Worm (Caenorhabditis elegans) whole organism, young adult: ENCODE results near the gene T13H10.2.

Source experiments
- B0035.1 ChIP-seq: sonication (generic microtip); optimal IDR thresholded peaks from 2 replicates; lab custom pipeline; 2016; ENCODE audit warnings: missing genetic modification characterization, mild to moderate bottlenecking, missing compliant biosample characterization, missing genotype, missing genetic modification reagents
- F22D6.2 ChIP-seq: sonication (generic microtip); optimal IDR thresholded peaks from 2 replicates; lab custom pipeline; 2016; ENCODE audit warnings: mild to moderate bottlenecking, missing genetic modification characterization, missing compliant biosample characterization
- F49E8.2 ChIP-seq: sonication (generic microtip); optimal IDR thresholded peaks from 3 replicates; lab custom pipeline; 2017; ENCODE audit warnings: missing genetic modification characterization, mild to moderate bottlenecking, missing compliant biosample characterization, antibody characterized with exemption, moderate library complexity; ENCODE audit not compliant: insufficient read depth
- F52B5.7 ChIP-seq: sonication (generic microtip); optimal IDR thresholded peaks from 2 replicates; lab custom pipeline; 2016; ENCODE audit warnings: mild to moderate bottlenecking, missing genetic modification characterization, missing compliant biosample characterization
- F55B11.4 ChIP-seq: sonication (generic microtip); optimal IDR thresholded peaks from 2 replicates; lab custom pipeline; 2016; ENCODE audit warnings: missing compliant biosample characterization, missing genetic modification characterization, borderline replicate concordance; ENCODE audit not compliant: insufficient read depth
- K11D2.4 ChIP-seq: fragments of 200-800 bp; sonication (Bioruptor generic); IDR thresholded peaks from 2 replicates; pipeline ENCODE4 v1.3.6; 2022; ENCODE audit warnings: missing genetic modification reagents, missing genetic modification characterization, missing compliant biosample characterization
- T07F8.4 ChIP-seq: sonication (generic microtip); optimal IDR thresholded peaks from 2 replicates; lab custom pipeline; 2016; ENCODE audit warnings: mild to moderate bottlenecking, missing genetic modification characterization, moderate library complexity, missing compliant biosample characterization
- Y56A3A.18 ChIP-seq: fragments of 200-800 bp; sonication (Bioruptor generic); IDR thresholded peaks from 2 replicates; pipeline ENCODE4 v1.3.6; 2022; ENCODE audit warnings: missing genetic modification reagents, missing genetic modification characterization, missing compliant biosample characterization
- akir-1 ChIP-seq: fragments of 200-800 bp; sonication (Bioruptor generic); optimal IDR thresholded peaks from 2 replicates; lab custom pipeline; 2018; ENCODE audit warnings: mild to moderate bottlenecking, missing genetic modification characterization, moderate library complexity, missing compliant biosample characterization
- aptf-2 ChIP-seq: fragments of 200-800 bp; sonication (Bioruptor generic); conservative IDR thresholded peaks from 2 replicates; pipeline ENCODE4 v1.3.6; 2022; ENCODE audit warnings: missing genetic modification reagents, missing genetic modification characterization, missing compliant biosample characterization
- attf-6 ChIP-seq: fragments of 200-800 bp; sonication (Bioruptor generic); IDR thresholded peaks from 2 replicates; pipeline ENCODE4 v1.3.6; 2022; ENCODE audit warnings: missing genetic modification reagents, missing genetic modification characterization, missing compliant biosample characterization
- bed-2 ChIP-seq: fragments of 200-800 bp; sonication (Bioruptor generic); IDR thresholded peaks from 2 replicates; pipeline ENCODE4 v1.3.6; 2022; ENCODE audit warnings: missing genetic modification reagents, missing genetic modification characterization, missing compliant biosample characterization
- cebp-1 ChIP-seq, 2 experiments: fragments of 200-800 bp in 1 of 2; sonication (Bioruptor generic) in 1 of 2; sonication (generic microtip) in 1 of 2; IDR thresholded peaks in 1 of 2; optimal IDR thresholded peaks in 1 of 2; 2 replicates each; pipeline versions ENCODE4 v1.3.6 to Lab custom; 2017 to 2022; ENCODE audit warnings: missing compliant biosample characterization in 2 of 2, missing genetic modification characterization in 2 of 2, mild to moderate bottlenecking in 1 of 2, missing genetic modification reagents in 1 of 2, moderate library complexity in 1 of 2
- ceh-40 ChIP-seq: fragments of 200-800 bp; sonication (Bioruptor generic); IDR thresholded peaks from 2 replicates; pipeline ENCODE4 v1.3.6; 2022; ENCODE audit warnings: missing genetic modification characterization, missing compliant biosample characterization
- ceh-79 ChIP-seq: sonication (generic microtip); optimal IDR thresholded peaks from 2 replicates; lab custom pipeline; 2017; ENCODE audit warnings: mild to moderate bottlenecking, missing genetic modification characterization, missing compliant biosample characterization
- dox-1 ChIP-seq: fragments of 200-800 bp; sonication (Bioruptor generic); IDR thresholded peaks from 2 replicates; pipeline ENCODE4 v1.3.6; 2022; ENCODE audit warnings: missing genetic modification reagents, missing genetic modification characterization, missing compliant biosample characterization
- dpl-1 ChIP-seq: fragments of 150-350 bp; optimal IDR thresholded peaks from 2 replicates; lab custom pipeline; 2014; ENCODE audit warnings: missing biosample characterization, missing genetic modification reagents, missing genetic modification characterization
- efl-1 ChIP-seq: fragments of 150-350 bp; optimal IDR thresholded peaks from 2 replicates; lab custom pipeline; 2014; ENCODE audit warnings: missing biosample characterization, missing genetic modification reagents, missing genetic modification characterization
- egrh-3 ChIP-seq: fragments of 200-800 bp; sonication (Bioruptor generic); IDR thresholded peaks from 2 replicates; pipeline ENCODE4 v1.3.6; 2022; ENCODE audit warnings: missing genetic modification reagents, missing genetic modification characterization, missing compliant biosample characterization
- ekl-4 ChIP-seq: fragments of 200-800 bp; sonication (Bioruptor generic); IDR thresholded peaks from 2 replicates; pipeline ENCODE4 v1.3.6; 2022; ENCODE audit warnings: missing genetic modification reagents, missing genetic modification characterization, missing compliant biosample characterization
- ets-4 ChIP-seq: fragments of 200-800 bp; sonication (Bioruptor generic); optimal IDR thresholded peaks from 2 replicates; lab custom pipeline; 2018; ENCODE audit warnings: mild to moderate bottlenecking, missing genetic modification characterization, missing compliant biosample characterization
- hlh-26 ChIP-seq: fragments of 200-800 bp; sonication (Bioruptor generic); conservative IDR thresholded peaks from 2 replicates; pipeline ENCODE4 v1.3.6; 2022; ENCODE audit warnings: missing genetic modification reagents, missing genetic modification characterization, missing compliant biosample characterization
- hmg-1.2 ChIP-seq: fragments of 200-800 bp; sonication (Bioruptor generic); IDR thresholded peaks from 2 replicates; pipeline ENCODE4 v1.3.6; 2022; ENCODE audit warnings: missing genetic modification reagents, missing genetic modification characterization, missing compliant biosample characterization
- hmg-20 ChIP-seq: fragments of 200-800 bp; sonication (Bioruptor generic); IDR thresholded peaks from 2 replicates; pipeline ENCODE4 v1.3.6; 2022; ENCODE audit warnings: missing genetic modification reagents, missing genetic modification characterization, missing compliant biosample characterization
- hsf-1 ChIP-seq: fragments of 200-800 bp; sonication (Bioruptor generic); IDR thresholded peaks from 2 replicates; pipeline ENCODE4 v1.3.6; 2022; ENCODE audit warnings: missing genetic modification reagents, missing genetic modification characterization, missing compliant biosample characterization
- let-526 ChIP-seq: fragments of 200-800 bp; sonication (Bioruptor generic); IDR thresholded peaks from 2 replicates; pipeline ENCODE4 v1.3.6; 2022; ENCODE audit warnings: missing genetic modification reagents, missing genetic modification characterization, missing compliant biosample characterization
- lin-26 ChIP-seq: fragments of 200-800 bp; sonication (Bioruptor generic); IDR thresholded peaks from 2 replicates; pipeline ENCODE4 v1.3.6; 2022; ENCODE audit warnings: missing genetic modification reagents, missing genetic modification characterization, missing compliant biosample characterization
- madf-6 ChIP-seq: fragments of 200-800 bp; sonication (Bioruptor generic); IDR thresholded peaks from 2 replicates; pipeline ENCODE4 v1.3.6; 2022; ENCODE audit warnings: missing genetic modification reagents, missing genetic modification characterization, missing compliant biosample characterization
- mcd-1 ChIP-seq: fragments of 200-800 bp; sonication (Bioruptor generic); IDR thresholded peaks from 2 replicates; pipeline ENCODE4 v1.3.6; 2022; ENCODE audit warnings: missing genetic modification reagents, missing genetic modification characterization, missing compliant biosample characterization
- nfya-2 ChIP-seq: fragments of 200-800 bp; sonication (Bioruptor generic); IDR thresholded peaks from 2 replicates; pipeline ENCODE4 v1.3.6; 2022; ENCODE audit warnings: missing genetic modification reagents, missing genetic modification characterization, missing compliant biosample characterization
- nfyb-1 ChIP-seq: fragments of 200-800 bp; sonication (Bioruptor generic); IDR thresholded peaks from 2 replicates; pipeline ENCODE4 v1.3.6; 2022; ENCODE audit warnings: missing genetic modification reagents, missing genetic modification characterization, missing compliant biosample characterization
- nhr-80 ChIP-seq: sonication (generic microtip); optimal IDR thresholded peaks from 2 replicates; lab custom pipeline; 2016; ENCODE audit warnings: missing genetic modification characterization, missing compliant biosample characterization
- nhr-90 ChIP-seq: sonication (generic microtip); optimal IDR thresholded peaks from 2 replicates; lab custom pipeline; 2016; ENCODE audit warnings: missing genotype, mild to moderate bottlenecking, missing genetic modification characterization, missing compliant biosample characterization
- pbrm-1 ChIP-seq: fragments of 200-800 bp; sonication (Bioruptor generic); IDR thresholded peaks from 2 replicates; pipeline ENCODE4 v1.3.6; 2022; ENCODE audit warnings: missing genetic modification reagents, missing genetic modification characterization, missing compliant biosample characterization
- rec-8 ChIP-seq, 2 experiments: sonication (generic microtip); optimal IDR thresholded peaks; 2 replicates each; lab custom pipeline; 2016; ENCODE audit warnings: mild to moderate bottlenecking in 2 of 2, missing genetic modification characterization in 2 of 2, missing genetic modification reagents in 2 of 2, missing genotype in 2 of 2, missing biosample characterization in 1 of 2, missing compliant biosample characterization in 1 of 2, moderate library complexity in 1 of 2
- sdz-38 ChIP-seq: sonication (generic microtip); optimal IDR thresholded peaks from 2 replicates; lab custom pipeline; 2016; ENCODE audit warnings: missing genotype, missing genetic modification characterization, missing compliant biosample characterization
- snpc-3.4 ChIP-seq: sonication (generic microtip); optimal IDR thresholded peaks from 2 replicates; lab custom pipeline; 2017; ENCODE audit warnings: missing genetic modification characterization, mild to moderate bottlenecking, missing compliant biosample characterization, antibody characterized with exemption, moderate library complexity, missing genotype, missing genetic modification reagents
- sptf-2 ChIP-seq: fragments of 200-800 bp; sonication (Bioruptor generic); optimal IDR thresholded peaks from 2 replicates; lab custom pipeline; 2018; ENCODE audit warnings: mild to moderate bottlenecking, missing genetic modification characterization, missing compliant biosample characterization
- tbx-9 ChIP-seq: sonication (generic microtip); optimal IDR thresholded peaks from 2 replicates; lab custom pipeline; 2016; ENCODE audit warnings: borderline replicate concordance, missing genetic modification characterization, inconsistent platforms, missing compliant biosample characterization
- tlf-1 ChIP-seq: fragments of 200-800 bp; sonication (Bioruptor generic); optimal IDR thresholded peaks from 2 replicates; lab custom pipeline; 2018; ENCODE audit warnings: mild to moderate bottlenecking, missing genetic modification characterization, missing compliant biosample characterization
- ztf-26 ChIP-seq: sonication (generic microtip); optimal IDR thresholded peaks from 2 replicates; lab custom pipeline; 2017; ENCODE audit warnings: missing genetic modification characterization, missing compliant biosample characterization

T13H10.2 gene

ce11 chrIV:9989416-9989815 lies 25.4 kb downstream of the T13H10.2 start (continued):
- no peak for TF ChIP-seq let-526 (GFP tag; lab: Robert Waterston, UW)

ce11 chrIV:9993403-9994132 lies 29.5 kb downstream of the T13H10.2 start:
- TF ChIP-seq dpl-1 (GFP tag; lab: Kevin White, UChicago): no peak
- TF ChIP-seq let-526 (GFP tag; lab: Robert Waterston, UW): no peak
- no peak for TF ChIP-seq sdz-38
- peak; percentile 29 for TF ChIP-seq nhr-80 (tag; lab: Kevin White, UChicago)
- no peak for TF ChIP-seq egrh-3 (GFP tag; lab: Robert Waterston, UW)
- TF ChIP-seq cebp-1 (GFP tag; IDR thresholded peaks at IDR 0.05; lab: Robert Waterston, UW): peak; percentile 42; the same call in 1 of the 2 replicates
- TF ChIP-seq cebp-1 (tag; optimal IDR thresholded peaks at IDR 0.05; lab: Kevin White, UChicago): peak; percentile 87
- TF ChIP-seq ztf-26 (tag; lab: Kevin White, UChicago): no peak
- TF ChIP-seq efl-1 (GFP tag; lab: Kevin White, UChicago): no peak
- TF ChIP-seq attf-6 (GFP tag; lab: Robert Waterston, UW): no peak
- peak; percentile 40; the same call in 1 of the 2 replicates for TF ChIP-seq madf-6
- TF ChIP-seq ekl-4 (GFP tag; lab: Robert Waterston, UW): no peak
- no peak for TF ChIP-seq hlh-26
- TF ChIP-seq hmg-1.2 (GFP tag; lab: Robert Waterston, UW): peak; percentile 10
- TF ChIP-seq hsf-1: no peak; the same call in 1 of the 2 replicates
- no peak for TF ChIP-seq T07F8.4 (tag; lab: Kevin White, UChicago)
- no peak for TF ChIP-seq lin-26 (GFP tag; lab: Robert Waterston, UW)
- no peak for TF ChIP-seq Y56A3A.18 (GFP tag; lab: Robert Waterston, UW)
- TF ChIP-seq akir-1: no peak
- no peak for TF ChIP-seq aptf-2 (GFP tag; lab: Robert Waterston, UW)
- TF ChIP-seq B0035.1 (tag; lab: Kevin White, UChicago): no peak
- TF ChIP-seq pbrm-1 (GFP tag; lab: Robert Waterston, UW): no peak
- TF ChIP-seq nfyb-1 (GFP tag; lab: Robert Waterston, UW): peak; percentile 45; the same call in 1 of the 2 replicates
- TF ChIP-seq nfya-2 (GFP tag; lab: Robert Waterston, UW): no peak
- TF ChIP-seq hmg-20 (GFP tag; lab: Robert Waterston, UW): no peak

DNA sequence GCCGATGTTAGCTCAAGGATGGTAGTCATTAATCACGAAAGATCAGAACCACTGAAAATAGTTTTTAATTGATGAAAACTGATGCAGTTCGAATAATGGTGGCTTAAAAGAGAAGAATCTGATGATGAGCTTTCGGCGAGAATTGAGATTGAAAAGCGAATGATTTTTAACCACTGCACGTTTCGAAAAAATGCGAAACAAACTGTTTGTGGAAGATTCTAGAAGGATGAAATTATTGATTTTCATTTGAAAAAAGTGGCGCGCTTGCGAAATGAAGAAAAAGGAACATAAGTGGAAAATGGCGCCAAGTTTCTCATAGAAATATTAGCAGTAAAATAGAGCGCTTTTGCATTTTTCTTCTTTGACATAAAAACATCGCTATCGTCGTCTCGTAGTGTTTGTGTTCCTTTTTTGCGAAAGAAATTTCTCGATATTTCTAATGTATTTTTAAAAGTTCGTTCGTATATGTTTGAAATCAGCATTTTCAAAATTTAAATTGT lies 30.9 kb downstream of the T13H10.2 start, which contains the start of gene uba-1:
TSS of gene uba-1 (minus strand) at position 51 of the 500 bp plus-strand sequence.
- TF ChIP-seq F52B5.7 (tag; lab: Kevin White, UChicago) (peak; percentile 35), dox-1 (GFP tag; lab: Robert Waterston, UW) (peak; percentile 76), bed-2 (GFP tag; lab: Robert Waterston, UW) (no peak), tlf-1 (GFP tag; lab: Kevin White, UChicago) (peak; percentile 87), hmg-1.2 (GFP tag; lab: Robert Waterston, UW) (peak; percentile 53), tbx-9 (tag; lab: Kevin White, UChicago) (no peak), F49E8.2 (tag; lab: Kevin White, UChicago) (peak; percentile 53), rec-8 (tag; optimal IDR thresholded peaks at IDR 0.05; lab: Kevin White, UChicago) (peak in 1 of 2 experiments; percentile 27), F55B11.4 (tag; lab: Kevin White, UChicago) (no peak), nhr-90 (tag; lab: Kevin White, UChicago) (peak; percentile 13), aptf-2 (GFP tag; lab: Robert Waterston, UW) (0 out of 2 replicates have a peak, but pooled peaks have one; percentile 19), let-526 (GFP tag; lab: Robert Waterston, UW) (no peak), lin-26 (GFP tag; lab: Robert Waterston, UW) (peak; percentile 11; the same call in 1 of the 2 replicates), nfyb-1 (GFP tag; lab: Robert Waterston, UW) (peak; percentile 85), mcd-1 (GFP tag; lab: Robert Waterston, UW) (peak; percentile 58; the same call in 1 of the 2 replicates), sptf-2 (GFP tag; lab: Kevin White, UChicago) (no peak), ceh-79 (tag; lab: Kevin White, UChicago) (no peak), F22D6.2 (tag; lab: Kevin White, UChicago) (no peak), hmg-20 (GFP tag; lab: Robert Waterston, UW) (no peak), T07F8.4 (tag; lab: Kevin White, UChicago) (no peak), akir-1 (no peak), ets-4 (GFP tag; lab: Kevin White, UChicago) (no peak), ceh-40 (GFP tag; lab: Robert Waterston, UW) (no peak), snpc-3.4 (tag; lab: Kevin White, UChicago) (peak; percentile 42), K11D2.4 (GFP tag; lab: Robert Waterston, UW) (0 out of 2 replicates have a peak, but pooled peaks have one; percentile 18), cebp-1 (GFP tag; IDR thresholded peaks at IDR 0.05; lab: Robert Waterston, UW) (peak; percentile 49; the same call in 1 of the 2 replicates), cebp-1 (tag; optimal IDR thresholded peaks at IDR 0.05; lab: Kevin White, UChicago) (peak; percentile 94)
